Fruit fly (Drosophila melanogaster) S2 (cell line): Measurements from ENCODE around the gene CG11555.
A peak's percentile ranks its signal among the peaks of the same experiment; 100 is the strongest.

Source experiments
- CG8478 ChIP-seq: fragments of >200 bp; optimal IDR thresholded peaks from 2 replicates; lab custom pipeline; 2018
- CTCF ChIP-seq, 2 experiments: fragments of >200 bp; optimal IDR thresholded peaks; 2 replicates each; lab custom pipeline; 2018

CG11555 gene

dm6 chr2L:248592-248991 lies 25.0 kb upstream of the CG11555 start:
- TF ChIP-seq CTCF (optimal IDR thresholded peaks at IDR 0.05; lab: Kevin White, UChicago) = no peak
- no peak for TF ChIP-seq CG8478 (lab: Kevin White, UChicago)

dm6 chr2L:249048-249825 lies 24.4 kb upstream of the CG11555 start:
- TF ChIP-seq CG8478 (lab: Kevin White, UChicago) (no peak), CTCF (optimal IDR thresholded peaks at IDR 0.05; lab: Kevin White, UChicago) (no peak)

- no peak for TF ChIP-seq CG8478 (lab: Kevin White, UChicago)
- peak; percentile 29 to 50 for TF ChIP-seq CTCF (optimal IDR thresholded peaks at IDR 0.05; lab: Kevin White, UChicago)
These were observed 23.0 kb upstream of the CG11555 start, which contains the start of gene kis for dm6 chr2L:250507-251215. Gene kis, minus strand, starts transcription at chr2L:250823.

- TF ChIP-seq CG8478 (lab: Kevin White, UChicago) (no peak), CTCF (optimal IDR thresholded peaks at IDR 0.05; lab: Kevin White, UChicago) (peak in 1 of 2 experiments; percentile 21)
These were observed 21.5 kb upstream of the CG11555 start, which contains the start of gene Rpp30 for dm6 chr2L:252174-252573. Gene Rpp30, minus strand, starts transcription at chr2L:252373.

dm6 chr2L:267441-268089 lies 6.1 kb upstream of the CG11555 start, which contains the start of gene CG17075:
Gene CG17075, minus strand, starts transcription at chr2L:267505.
- TF ChIP-seq CG8478 (lab: Kevin White, UChicago) (no peak), CTCF (optimal IDR thresholded peaks at IDR 0.05; lab: Kevin White, UChicago) (no peak)

- TF ChIP-seq CG8478 (lab: Kevin White, UChicago) (no peak), CTCF (optimal IDR thresholded peaks at IDR 0.05; lab: Kevin White, UChicago) (no peak)
These were observed 4.8 kb upstream of the CG11555 start, which contains the start of gene CG3345 for dm6 chr2L:268788-269187. Gene CG3345, plus strand, starts transcription at chr2L:269088.

dm6 chr2L:271553-271952 lies 2.1 kb upstream of the CG11555 start, which contains the start of gene Dus1:
Gene Dus1, minus strand, starts transcription at chr2L:271744.
- TF ChIP-seq CTCF (optimal IDR thresholded peaks at IDR 0.05; lab: Kevin White, UChicago) (no peak), CG8478 (lab: Kevin White, UChicago) (no peak)

dm6 chr2L:277122-277671 lies 3.6 kb downstream of the CG11555 start, which contains the start of gene smo:
Gene smo, plus strand, starts transcription at chr2L:277582.
- TF ChIP-seq CG8478 (lab: Kevin White, UChicago) (no peak), CTCF (optimal IDR thresholded peaks at IDR 0.05; lab: Kevin White, UChicago) (peak; percentile 32 to 54)

dm6 chr2L:278134-278533 lies 4.5 kb downstream of the CG11555 start, which contains the start of gene CG17078:
Gene CG17078, minus strand, starts transcription at chr2L:278234.
- TF ChIP-seq CTCF (optimal IDR thresholded peaks at IDR 0.05; lab: Kevin White, UChicago) (no peak), CG8478 (lab: Kevin White, UChicago) (no peak)

dm6 chr2L:283071-283482 lies 9.4 kb downstream of the CG11555 start, which contains the start of gene CG11601:
Gene CG11601, minus strand, starts transcription at chr2L:283269.
- peak in 1 of 2 experiments; percentile 35 for TF ChIP-seq CTCF (optimal IDR thresholded peaks at IDR 0.05; lab: Kevin White, UChicago)
- no peak for TF ChIP-seq CG8478 (lab: Kevin White, UChicago)

dm6 chr2L:285596-286023 lies 12.0 kb downstream of the CG11555 start:
- no peak for TF ChIP-seq CTCF (optimal IDR thresholded peaks at IDR 0.05; lab: Kevin White, UChicago)
- TF ChIP-seq CG8478 (lab: Kevin White, UChicago) = no peak

dm6 chr2L:286421-286820 lies 12.8 kb downstream of the CG11555 start:
- TF ChIP-seq CTCF (optimal IDR thresholded peaks at IDR 0.05; lab: Kevin White, UChicago) = no peak
- TF ChIP-seq CG8478 (lab: Kevin White, UChicago) = no peak

- TF ChIP-seq CG8478 (lab: Kevin White, UChicago) = no peak
- no peak for TF ChIP-seq CTCF (optimal IDR thresholded peaks at IDR 0.05; lab: Kevin White, UChicago)
These were observed 15.4 kb downstream of the CG11555 start, which contains the start of gene Amnionless for dm6 chr2L:289044-289443. Gene Amnionless, minus strand, starts transcription at chr2L:289144.

- no peak for TF ChIP-seq CTCF (optimal IDR thresholded peaks at IDR 0.05; lab: Kevin White, UChicago)
- no peak for TF ChIP-seq CG8478 (lab: Kevin White, UChicago)
These were observed 16.7 kb downstream of the CG11555 start for dm6 chr2L:290373-290772.
